Fruit fly (Drosophila melanogaster): ENCODE data around the gene CG13293.

DNA sequence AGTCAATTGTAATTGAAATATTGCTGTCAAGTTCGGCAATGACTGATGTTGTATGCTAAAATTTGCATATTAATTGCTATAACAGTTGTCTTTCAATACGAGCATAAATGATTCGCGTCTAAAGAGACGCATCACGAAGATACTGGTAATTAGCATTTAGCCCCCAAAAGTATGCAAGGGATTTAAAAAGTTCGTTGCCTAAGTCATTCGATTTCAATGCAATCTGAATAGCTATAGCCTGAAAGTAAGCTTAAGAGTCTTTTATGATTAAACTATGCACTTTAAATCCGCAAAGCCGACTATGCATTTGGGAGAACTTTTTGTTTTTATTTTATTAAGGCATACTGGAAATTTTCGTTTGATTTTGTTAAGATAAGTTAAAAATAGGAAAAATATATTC lies 46.9 kb downstream of the CG13293 start:
- TF ChIP-seq usp (GFP tag; optimal IDR thresholded peaks at IDR 0.05) = no peak
- TF ChIP-seq Hnf4 (GFP tag; optimal IDR thresholded peaks at IDR 0.05) = no peak
- no peak for TF ChIP-seq Dfd (GFP tag; optimal IDR thresholded peaks at IDR 0.05)
- no peak for TF ChIP-seq pan (optimal IDR thresholded peaks at IDR 0.05)

Data from whole organism, wandering third instar larva.